Fruit fly (Drosophila melanogaster) whole organism, pupa: ENCODE results near the gene twf.

Experiments used
- CG10348 ChIP-seq: fragments of 200-800 bp; sonication (Bioruptor generic); IDR thresholded peaks from 2 replicates; pipeline ENCODE4 v1.3.6; 2022; ENCODE audit warnings: missing biosample characterization, missing genetic modification characterization
- CG12605 ChIP-seq: fragments of 200-800 bp; sonication (Bioruptor generic); IDR thresholded peaks from 2 replicates; pipeline ENCODE4 v1.3.6; 2022; ENCODE audit warnings: missing biosample characterization, missing genetic modification characterization
- CG13204 ChIP-seq: fragments of 200-800 bp; sonication (Bioruptor generic); optimal IDR thresholded peaks from 2 replicates; lab custom pipeline; 2018; ENCODE audit warnings: missing biosample characterization, mild to moderate bottlenecking, missing genetic modification characterization, moderate library complexity
- CG14655 ChIP-seq: fragments of 200-800 bp; sonication (Bioruptor generic); optimal IDR thresholded peaks from 3 replicates; lab custom pipeline; 2017; ENCODE audit warnings: mild to moderate bottlenecking, missing biosample characterization, missing genetic modification reagents, missing genetic modification characterization
- CG15710 ChIP-seq: fragments of 200-800 bp; sonication (Bioruptor generic); optimal IDR thresholded peaks from 2 replicates; lab custom pipeline; 2018; ENCODE audit warnings: missing biosample characterization, mild to moderate bottlenecking, missing genetic modification characterization, moderate library complexity
- CG17806 ChIP-seq: fragments of 200-800 bp; sonication (Bioruptor generic); optimal IDR thresholded peaks from 2 replicates; lab custom pipeline; 2018; ENCODE audit warnings: missing biosample characterization, mild to moderate bottlenecking, missing genetic modification characterization, moderate library complexity
- CG32121 ChIP-seq: fragments of 200-800 bp; sonication (Bioruptor generic); IDR thresholded peaks from 2 replicates; pipeline ENCODE4 v1.3.6; 2022; ENCODE audit warnings: missing biosample characterization, missing genetic modification characterization
- CG34367 ChIP-seq: fragments of 200-800 bp; sonication (Bioruptor generic); optimal IDR thresholded peaks from 2 replicates; lab custom pipeline; 2018; ENCODE audit warnings: missing biosample characterization, mild to moderate bottlenecking, missing genetic modification characterization
- CG4496 ChIP-seq: fragments of 200-800 bp; sonication (Bioruptor generic); IDR thresholded peaks from 3 replicates; pipeline ENCODE4 v1.3.6; 2022; ENCODE audit warnings: missing biosample characterization, missing genetic modification characterization
- CG8159 ChIP-seq: fragments of 200-800 bp; sonication (Bioruptor generic); optimal IDR thresholded peaks from 3 replicates; lab custom pipeline; 2018; ENCODE audit warnings: missing biosample characterization, mild to moderate bottlenecking, missing genetic modification characterization, moderate library complexity
- CG8301 ChIP-seq: fragments of 200-800 bp; sonication (Bioruptor generic); optimal IDR thresholded peaks from 2 replicates; lab custom pipeline; 2018; ENCODE audit warnings: missing biosample characterization, mild to moderate bottlenecking, missing genetic modification characterization
- CG9948 ChIP-seq: fragments of 200-800 bp; sonication (Bioruptor generic); optimal IDR thresholded peaks from 2 replicates; lab custom pipeline; 2018; ENCODE audit warnings: missing biosample characterization, mild to moderate bottlenecking, missing genetic modification characterization, moderate library complexity
- D1 ChIP-seq: fragments of 200-800 bp; sonication (Bioruptor generic); optimal IDR thresholded peaks from 2 replicates; lab custom pipeline; 2018; ENCODE audit warnings: missing biosample characterization, mild to moderate bottlenecking, missing genetic modification characterization, moderate library complexity
- EcR ChIP-seq: fragments of 200-800 bp; sonication (Bioruptor generic); optimal IDR thresholded peaks from 3 replicates; lab custom pipeline; 2019; ENCODE audit warnings: missing biosample characterization, missing genetic modification characterization, mild to moderate bottlenecking, moderate library complexity, missing genetic modification reagents
- Ets98B ChIP-seq: fragments of 200-800 bp; sonication (Bioruptor generic); IDR thresholded peaks from 2 replicates; pipeline ENCODE4 v1.3.6; 2022; ENCODE audit warnings: missing biosample characterization, missing genetic modification characterization
- Pif1A ChIP-seq: fragments of 200-800 bp; sonication (Bioruptor generic); optimal IDR thresholded peaks from 3 replicates; lab custom pipeline; 2016; ENCODE audit warnings: missing biosample characterization, missing genetic modification characterization
- Pif1B ChIP-seq: fragments of 200-800 bp; sonication (Bioruptor generic); optimal IDR thresholded peaks from 3 replicates; lab custom pipeline; 2016; ENCODE audit warnings: missing biosample characterization, missing genetic modification characterization
- Snoo ChIP-seq: fragments of 200-800 bp; sonication (Bioruptor generic); optimal IDR thresholded peaks from 3 replicates; lab custom pipeline; 2017; ENCODE audit warnings: missing biosample characterization, mild to moderate bottlenecking, missing genetic modification characterization, inconsistent platforms
- fd96Ca ChIP-seq: fragments of 200-800 bp; sonication (Bioruptor generic); IDR thresholded peaks from 3 replicates; pipeline ENCODE4 v1.3.6; 2022; ENCODE audit warnings: missing biosample characterization, missing genetic modification characterization
- gl ChIP-seq: fragments of 200-800 bp; sonication (Bioruptor generic); optimal IDR thresholded peaks from 2 replicates; lab custom pipeline; 2018; ENCODE audit warnings: missing biosample characterization, mild to moderate bottlenecking, missing genetic modification characterization
- rn ChIP-seq: fragments of 200-800 bp; sonication (Bioruptor generic); IDR thresholded peaks from 2 replicates; pipeline ENCODE4 v1.3.6; 2022; ENCODE audit warnings: missing biosample characterization, missing genetic modification characterization

Gene twf

DNA sequence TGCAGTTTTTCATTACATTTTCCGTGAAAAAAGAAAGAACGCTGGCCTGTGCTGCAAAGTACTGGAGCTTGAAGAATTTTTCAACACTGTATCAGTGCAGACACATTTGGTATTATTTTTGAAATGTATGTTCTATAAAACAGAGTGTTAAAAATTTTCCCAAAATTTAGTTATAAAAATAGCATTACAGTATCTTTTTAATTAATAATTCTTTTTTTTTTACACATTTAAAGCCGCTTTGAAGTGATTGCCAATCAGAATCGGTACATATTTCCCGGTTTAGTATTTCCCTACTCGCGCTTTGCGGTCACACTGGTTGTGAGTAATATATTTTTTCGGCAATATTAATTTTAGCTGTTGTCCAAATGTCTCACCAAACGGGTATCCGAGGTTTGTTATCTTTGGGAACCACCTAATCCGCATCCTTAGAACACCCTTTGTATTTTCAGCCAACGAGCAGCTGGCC, at the start of gene twf, which contains the start of gene Abi:
TSS of gene twf (plus strand) at position 308 of the 466 bp plus-strand sequence.
TSS of gene Abi (minus strand) at position 74 of the 466 bp plus-strand sequence.
- TF ChIP-seq CG8301: no peak
- TF ChIP-seq CG32121 (GFP tag; lab: Robert Waterston, UW): peak; percentile 30; the same call in 1 of the 2 replicates
- peak; percentile 35 for TF ChIP-seq CG9948 (tag; lab: Kevin White, UChicago)
- TF ChIP-seq Ets98B (GFP tag; lab: Robert Waterston, UW): peak; percentile 35; the same call in 1 of the 2 replicates
- TF ChIP-seq CG34367: peak; percentile 29
- peak; percentile 31; the same call in 1 of the 3 replicates for TF ChIP-seq CG4496
- no peak for TF ChIP-seq Pif1B (GFP tag; lab: Kevin White, UChicago)
- peak; percentile 45 for TF ChIP-seq CG8159 (tag; lab: Kevin White, UChicago)
- peak; percentile 47 for TF ChIP-seq CG15710
- peak; percentile 44 for TF ChIP-seq CG17806
- TF ChIP-seq, all 21 proteins: peak for 8

DNA sequence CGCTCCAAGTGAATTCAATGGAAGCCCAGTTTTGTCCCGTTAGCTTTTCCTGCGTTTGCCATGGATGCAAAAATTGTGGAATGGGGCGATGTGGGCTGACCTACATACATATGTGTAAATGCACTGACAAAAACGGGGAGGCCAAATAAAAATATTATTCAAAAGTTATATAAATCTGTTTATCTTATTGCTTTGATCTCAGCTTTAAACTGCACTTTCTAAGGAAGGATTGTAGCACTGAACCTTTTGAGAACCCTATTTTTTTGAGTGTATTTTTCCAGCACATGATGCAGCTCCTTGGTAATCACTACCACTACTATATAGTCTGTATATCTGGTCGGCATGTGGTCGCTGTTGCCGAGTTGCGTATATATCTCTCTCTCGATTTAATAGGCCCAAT, 45.4 kb upstream of the twf start:
- peak; percentile 68 for TF ChIP-seq CG8301
- no peak for TF ChIP-seq CG13204 (GFP tag; lab: Kevin White, UChicago)
- TF ChIP-seq rn: no peak
- TF ChIP-seq EcR (GFP tag; lab: Kevin White, UChicago): no peak
- peak; percentile 43 for TF ChIP-seq Pif1A
- peak; percentile 21 for TF ChIP-seq Snoo
- no peak for TF ChIP-seq CG10348 (GFP tag; lab: Robert Waterston, UW)
- TF ChIP-seq Pif1B (GFP tag; lab: Kevin White, UChicago): peak; percentile 41
- peak; percentile 39 for TF ChIP-seq CG9948 (tag; lab: Kevin White, UChicago)
- peak; percentile 85 for TF ChIP-seq CG4496
- TF ChIP-seq D1 (tag; lab: Kevin White, UChicago): peak; percentile 36
- TF ChIP-seq fd96Ca (GFP tag; lab: Robert Waterston, UW): no peak
- TF ChIP-seq CG34367: peak; percentile 13
- TF ChIP-seq gl (tag; lab: Kevin White, UChicago): no peak
- peak; percentile 71 for TF ChIP-seq CG8159 (tag; lab: Kevin White, UChicago)
- peak; percentile 72 for TF ChIP-seq CG17806
- TF ChIP-seq Ets98B (GFP tag; lab: Robert Waterston, UW): no peak
- peak; percentile 54; the same call in 1 of the 2 replicates for TF ChIP-seq CG32121 (GFP tag; lab: Robert Waterston, UW)
- peak; percentile 55 for TF ChIP-seq CG14655 (GFP tag; lab: Kevin White, UChicago)
- peak; percentile 58 for TF ChIP-seq CG15710
- 0 out of 2 replicates have a peak, but pooled peaks have one; percentile 26 for TF ChIP-seq CG12605 (GFP tag; lab: Robert Waterston, UW)
- TF ChIP-seq, all 21 proteins: peak for 14

DNA sequence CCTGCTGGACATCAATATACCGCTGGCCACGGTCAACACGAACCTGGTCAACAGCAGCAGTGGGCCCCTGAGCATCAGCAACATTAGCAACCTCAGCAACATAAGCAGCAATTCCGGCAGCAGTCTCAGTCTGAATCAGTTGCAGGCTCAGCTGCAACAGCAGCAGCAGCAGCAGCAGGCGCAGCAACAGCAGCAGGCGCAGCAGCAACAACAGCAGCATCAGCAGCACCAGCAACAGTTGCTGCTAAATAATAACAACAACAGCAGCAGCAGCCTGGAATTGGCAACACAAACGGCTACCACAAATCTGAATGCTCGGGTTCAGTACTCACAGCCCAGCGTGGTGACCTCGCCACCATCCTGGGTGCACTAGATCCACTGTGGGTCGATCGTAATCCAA, 40.9 kb upstream of the twf start:
- TF ChIP-seq rn: no peak
- no peak for TF ChIP-seq CG4496

DNA sequence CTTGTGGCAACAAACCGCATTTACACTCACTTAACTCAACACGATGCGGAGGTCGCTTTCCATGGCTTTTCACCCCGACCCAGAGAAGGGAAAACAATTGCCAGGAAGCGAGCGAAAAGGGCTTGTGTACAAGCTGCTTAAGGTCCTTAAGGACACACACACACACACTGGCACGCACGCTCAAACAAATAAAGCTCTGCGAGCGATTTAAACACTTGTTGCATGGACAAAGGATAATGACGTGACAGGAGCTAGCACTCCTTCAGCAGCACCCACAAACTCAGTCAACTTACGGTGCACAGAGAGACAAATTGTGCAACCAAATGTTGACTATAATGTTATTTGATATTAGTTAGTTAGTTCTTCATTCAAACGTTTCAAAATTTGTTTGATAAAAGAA, 36.9 kb upstream of the twf start:
- TF ChIP-seq CG34367 (no peak), CG8159 (tag; lab: Kevin White, UChicago) (peak; percentile 20)
- TF ChIP-seq, all 21 proteins: peak for 1

DNA sequence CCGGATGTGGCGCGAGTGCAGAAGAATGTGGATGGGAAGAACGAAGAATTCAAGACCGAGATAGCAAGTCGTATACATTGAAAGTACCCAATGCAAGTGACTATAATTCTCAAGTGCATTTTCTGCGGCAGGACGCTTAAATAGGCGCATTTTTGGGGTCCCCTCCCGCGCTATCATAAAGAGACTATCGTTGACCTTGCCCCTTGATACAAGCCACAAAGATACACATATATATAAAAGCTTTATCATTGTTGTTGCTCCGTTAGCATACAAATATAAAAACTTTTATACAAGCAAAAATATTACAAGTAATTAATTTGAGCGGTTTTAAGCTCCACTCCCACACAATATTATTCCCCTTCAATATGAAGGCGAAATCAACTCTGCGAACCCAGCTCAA, 34.3 kb upstream of the twf start:
- TF ChIP-seq EcR (GFP tag; lab: Kevin White, UChicago): peak; percentile 78
- TF ChIP-seq Snoo: no peak

DNA sequence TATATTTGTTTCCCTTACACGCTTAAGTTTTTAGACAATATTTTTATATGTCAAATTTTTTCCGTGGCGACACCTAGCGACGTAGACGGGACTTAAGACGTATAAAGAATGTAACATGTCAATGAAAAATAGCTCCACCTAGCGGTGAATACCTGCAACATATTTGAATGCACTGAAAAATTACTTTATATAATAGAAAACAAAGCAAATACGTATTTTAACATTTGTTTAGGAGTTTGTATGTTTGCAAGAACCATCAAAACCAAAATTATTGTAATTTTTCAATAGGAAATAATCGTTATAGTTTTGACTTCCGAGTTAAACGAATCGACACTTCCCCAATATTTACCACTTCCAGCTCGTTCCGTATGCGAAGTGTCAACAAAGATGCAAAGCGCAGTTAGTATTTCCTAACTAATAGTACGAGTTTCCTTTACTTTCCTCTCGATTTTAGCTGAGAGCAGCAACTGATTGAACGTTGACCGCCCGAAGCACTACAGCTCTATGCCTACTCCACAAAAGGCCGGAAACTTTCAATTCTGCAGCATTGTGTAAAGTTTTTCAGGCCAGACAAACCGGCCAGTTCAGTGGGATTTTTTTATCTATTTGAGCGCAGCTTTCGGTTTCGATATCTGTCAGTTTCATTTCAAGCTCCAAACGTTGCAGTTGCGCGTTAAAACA, 33.4 kb upstream of the twf start, which contains the start of gene Npc2b:
TSS of gene Npc2b (plus strand) at position 631 of the 681 bp plus-strand sequence.
- no peak for TF ChIP-seq Ets98B (GFP tag; lab: Robert Waterston, UW)
- TF ChIP-seq gl (tag; lab: Kevin White, UChicago): no peak
- TF ChIP-seq CG4496: no peak
- peak; percentile 34 for TF ChIP-seq Pif1A
- no peak for TF ChIP-seq CG15710
- no peak for TF ChIP-seq EcR (GFP tag; lab: Kevin White, UChicago)
- TF ChIP-seq CG12605 (GFP tag; lab: Robert Waterston, UW): no peak
- TF ChIP-seq CG8159 (tag; lab: Kevin White, UChicago): peak; percentile 40
- peak; percentile 15 for TF ChIP-seq Snoo
- peak; percentile 36 for TF ChIP-seq CG14655 (GFP tag; lab: Kevin White, UChicago)
- peak; percentile 22 for TF ChIP-seq CG9948 (tag; lab: Kevin White, UChicago)
- TF ChIP-seq Pif1B (GFP tag; lab: Kevin White, UChicago): peak; percentile 30
- TF ChIP-seq CG13204 (GFP tag; lab: Kevin White, UChicago): no peak
- TF ChIP-seq CG10348 (GFP tag; lab: Robert Waterston, UW): no peak
- no peak for TF ChIP-seq fd96Ca (GFP tag; lab: Robert Waterston, UW)
- TF ChIP-seq CG34367: peak; percentile 24
- peak; percentile 52 for TF ChIP-seq CG17806
- TF ChIP-seq D1 (tag; lab: Kevin White, UChicago): peak; percentile 75
- TF ChIP-seq CG8301: peak; percentile 60
- TF ChIP-seq CG32121 (GFP tag; lab: Robert Waterston, UW): no peak
- no peak for TF ChIP-seq rn

DNA sequence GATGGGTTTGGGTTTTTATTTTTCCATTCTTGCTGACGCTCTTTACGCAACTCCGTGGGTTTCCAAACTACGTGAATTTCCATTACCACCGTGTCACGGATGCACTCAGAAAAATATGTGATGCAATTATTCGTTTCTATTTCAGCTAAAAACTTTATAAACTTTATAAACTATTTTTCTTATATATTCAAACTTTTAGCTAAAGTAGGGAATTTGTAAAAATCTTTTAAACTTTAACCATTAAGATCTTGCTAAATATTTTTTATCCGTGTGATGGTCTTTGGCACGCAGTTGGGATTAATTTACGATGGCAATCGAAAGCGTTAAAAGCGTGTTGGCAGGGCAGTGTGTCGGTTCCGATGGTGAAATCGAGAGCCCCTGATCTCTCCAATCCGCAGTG, 27.0 kb upstream of the twf start:
- TF ChIP-seq CG17806 (no peak), D1 (tag; lab: Kevin White, UChicago) (no peak), CG9948 (tag; lab: Kevin White, UChicago) (no peak), Ets98B (GFP tag; lab: Robert Waterston, UW) (no peak), CG15710 (no peak), Snoo (no peak), CG10348 (GFP tag; lab: Robert Waterston, UW) (no peak), rn (no peak), fd96Ca (GFP tag; lab: Robert Waterston, UW) (no peak), CG8159 (tag; lab: Kevin White, UChicago) (no peak), CG8301 (no peak), CG34367 (no peak), gl (tag; lab: Kevin White, UChicago) (no peak), EcR (GFP tag; lab: Kevin White, UChicago) (no peak), CG12605 (GFP tag; lab: Robert Waterston, UW) (no peak)
